Worm (Caenorhabditis elegans) whole organism, young adult: ENCODE data around the gene clec-165.

Experiments
- B0019.2 ChIP-seq: fragments of 200-800 bp; sonication (Bioruptor generic); conservative IDR thresholded peaks from 2 replicates; pipeline ENCODE4 v1.3.6; 2022; ENCODE audit warnings: missing genetic modification reagents, missing genetic modification characterization, missing compliant biosample characterization
- F10E7.11 ChIP-seq: sonication (generic microtip); optimal IDR thresholded peaks from 2 replicates; lab custom pipeline; 2017; ENCODE audit warnings: mild to moderate bottlenecking, missing genetic modification characterization, moderate library complexity, missing compliant biosample characterization
- F22D6.2 ChIP-seq: sonication (generic microtip); optimal IDR thresholded peaks from 2 replicates; lab custom pipeline; 2016; ENCODE audit warnings: mild to moderate bottlenecking, missing genetic modification characterization, missing compliant biosample characterization
- F49E8.2 ChIP-seq: sonication (generic microtip); optimal IDR thresholded peaks from 3 replicates; lab custom pipeline; 2017; ENCODE audit warnings: missing genetic modification characterization, mild to moderate bottlenecking, missing compliant biosample characterization, antibody characterized with exemption, moderate library complexity; ENCODE audit not compliant: insufficient read depth
- F57A8.1 ChIP-seq: fragments of 200-800 bp; sonication (Bioruptor generic); optimal IDR thresholded peaks from 2 replicates; lab custom pipeline; 2018; ENCODE audit warnings: mild to moderate bottlenecking, missing genetic modification characterization, moderate library complexity, missing compliant biosample characterization
- F57C9.4 ChIP-seq: sonication (generic microtip); optimal IDR thresholded peaks from 2 replicates; lab custom pipeline; 2017; ENCODE audit warnings: mild to moderate bottlenecking, missing genetic modification characterization, missing compliant biosample characterization
- T26A5.8 ChIP-seq: sonication (generic microtip); optimal IDR thresholded peaks from 2 replicates; lab custom pipeline; 2016; ENCODE audit warnings: missing genetic modification characterization, missing compliant biosample characterization
- Y53F4B.3 ChIP-seq: fragments of 200-800 bp; sonication (Bioruptor generic); IDR thresholded peaks from 2 replicates; pipeline ENCODE4 v1.3.6; 2022; ENCODE audit warnings: missing genetic modification reagents, missing genetic modification characterization, missing compliant biosample characterization
- Y53G8AR.9 ChIP-seq: fragments of 200-800 bp; sonication (Bioruptor generic); conservative IDR thresholded peaks from 2 replicates; pipeline ENCODE4 v1.3.6; 2022; ENCODE audit warnings: missing genetic modification reagents, missing genetic modification characterization, missing compliant biosample characterization
- Y79H2A.3 ChIP-seq: fragments of 200-800 bp; sonication (Bioruptor generic); conservative IDR thresholded peaks from 2 replicates; pipeline ENCODE4 v1.3.6; 2022; ENCODE audit warnings: missing genetic modification reagents, missing genetic modification characterization, missing compliant biosample characterization
- ZK185.1 ChIP-seq: sonication (generic microtip); optimal IDR thresholded peaks from 2 replicates; lab custom pipeline; 2016; ENCODE audit warnings: mild to moderate bottlenecking, missing genetic modification characterization, missing compliant biosample characterization; ENCODE audit not compliant: poor library complexity, severe bottlenecking
- akir-1 ChIP-seq: fragments of 200-800 bp; sonication (Bioruptor generic); optimal IDR thresholded peaks from 2 replicates; lab custom pipeline; 2018; ENCODE audit warnings: mild to moderate bottlenecking, missing genetic modification characterization, moderate library complexity, missing compliant biosample characterization
- ama-1 ChIP-seq, 3 experiments: fragments of 150-350 bp in 1 of 3; sonication (generic microtip) in 2 of 3; optimal IDR thresholded peaks; 2 replicates each; lab custom pipeline; 2014 to 2018; ENCODE audit warnings: missing biosample characterization in 2 of 3, missing genetic modification characterization in 2 of 3, missing genetic modification reagents in 2 of 3
- aptf-3 ChIP-seq: fragments of 200-800 bp; sonication (Bioruptor generic); IDR thresholded peaks from 2 replicates; pipeline ENCODE4 v1.3.6; 2022; ENCODE audit warnings: missing genetic modification characterization, missing compliant biosample characterization
- athp-1 ChIP-seq: sonication (generic microtip); optimal IDR thresholded peaks from 2 replicates; lab custom pipeline; 2017; ENCODE audit warnings: mild to moderate bottlenecking, missing genetic modification characterization, missing compliant biosample characterization
- ccch-3 ChIP-seq: fragments of 200-800 bp; sonication (Bioruptor generic); optimal IDR thresholded peaks from 2 replicates; lab custom pipeline; 2018; ENCODE audit warnings: mild to moderate bottlenecking, missing genetic modification characterization, missing compliant biosample characterization
- cebp-2 ChIP-seq: fragments of 200-800 bp; sonication (Bioruptor generic); IDR thresholded peaks from 2 replicates; pipeline ENCODE4 v1.3.6; 2022; ENCODE audit warnings: missing genetic modification characterization, missing compliant biosample characterization
- ceh-40 ChIP-seq: fragments of 200-800 bp; sonication (Bioruptor generic); IDR thresholded peaks from 2 replicates; pipeline ENCODE4 v1.3.6; 2022; ENCODE audit warnings: missing genetic modification characterization, missing compliant biosample characterization
- ceh-79 ChIP-seq: sonication (generic microtip); optimal IDR thresholded peaks from 2 replicates; lab custom pipeline; 2017; ENCODE audit warnings: mild to moderate bottlenecking, missing genetic modification characterization, missing compliant biosample characterization
- ceh-91 ChIP-seq: fragments of 200-800 bp; sonication (Bioruptor generic); IDR thresholded peaks from 2 replicates; pipeline ENCODE4 v1.3.6; 2022; ENCODE audit warnings: missing genetic modification reagents, missing genetic modification characterization, missing compliant biosample characterization
- dox-1 ChIP-seq: fragments of 200-800 bp; sonication (Bioruptor generic); IDR thresholded peaks from 2 replicates; pipeline ENCODE4 v1.3.6; 2022; ENCODE audit warnings: missing genetic modification reagents, missing genetic modification characterization, missing compliant biosample characterization
- dpff-1 ChIP-seq: sonication (generic microtip); optimal IDR thresholded peaks from 2 replicates; lab custom pipeline; 2017; ENCODE audit warnings: mild to moderate bottlenecking, missing genetic modification characterization, missing compliant biosample characterization
- dpl-1 ChIP-seq: fragments of 150-350 bp; optimal IDR thresholded peaks from 2 replicates; lab custom pipeline; 2014; ENCODE audit warnings: missing biosample characterization, missing genetic modification reagents, missing genetic modification characterization
- efl-1 ChIP-seq: fragments of 150-350 bp; optimal IDR thresholded peaks from 2 replicates; lab custom pipeline; 2014; ENCODE audit warnings: missing biosample characterization, missing genetic modification reagents, missing genetic modification characterization
- ets-4 ChIP-seq: fragments of 200-800 bp; sonication (Bioruptor generic); optimal IDR thresholded peaks from 2 replicates; lab custom pipeline; 2018; ENCODE audit warnings: mild to moderate bottlenecking, missing genetic modification characterization, missing compliant biosample characterization
- gei-17 ChIP-seq: fragments of 200-800 bp; sonication (Bioruptor generic); optimal IDR thresholded peaks from 2 replicates; lab custom pipeline; 2018; ENCODE audit warnings: mild to moderate bottlenecking, missing genetic modification characterization, missing compliant biosample characterization
- him-1 ChIP-seq: sonication (generic microtip); optimal IDR thresholded peaks from 2 replicates; lab custom pipeline; 2016; ENCODE audit warnings: missing genotype, missing genetic modification reagents, missing genetic modification characterization, missing compliant biosample characterization
- hlh-12 ChIP-seq: sonication (generic microtip); optimal IDR thresholded peaks from 2 replicates; lab custom pipeline; 2016; ENCODE audit warnings: missing genetic modification characterization, missing compliant biosample characterization
- hsf-1 ChIP-seq: fragments of 200-800 bp; sonication (Bioruptor generic); IDR thresholded peaks from 2 replicates; pipeline ENCODE4 v1.3.6; 2022; ENCODE audit warnings: missing genetic modification reagents, missing genetic modification characterization, missing compliant biosample characterization
- lag-1 ChIP-seq: fragments of 200-800 bp; sonication (Bioruptor generic); IDR thresholded peaks from 2 replicates; pipeline ENCODE4 v1.3.6; 2022; ENCODE audit warnings: missing genetic modification reagents, missing genetic modification characterization, missing compliant biosample characterization
- let-526 ChIP-seq: fragments of 200-800 bp; sonication (Bioruptor generic); IDR thresholded peaks from 2 replicates; pipeline ENCODE4 v1.3.6; 2022; ENCODE audit warnings: missing genetic modification reagents, missing genetic modification characterization, missing compliant biosample characterization
- let-607 ChIP-seq, 2 experiments: fragments of 200-800 bp in 1 of 2; sonication (Bioruptor generic) in 1 of 2; sonication (generic microtip) in 1 of 2; optimal IDR thresholded peaks; 2 replicates each; lab custom pipeline; 2016 to 2018; ENCODE audit warnings: mild to moderate bottlenecking in 2 of 2, missing compliant biosample characterization in 2 of 2, missing genetic modification characterization in 2 of 2, moderate library complexity in 2 of 2, missing genotype in 1 of 2
- lin-35 ChIP-seq, 3 experiments: fragments of 150-350 bp in 2 of 3; sonication (generic microtip) in 1 of 3; optimal IDR thresholded peaks; 2 replicates each; lab custom pipeline; 2014 to 2018; ENCODE audit warnings: missing biosample characterization in 3 of 3, missing genetic modification characterization in 3 of 3, missing genetic modification reagents in 3 of 3
- lir-1 ChIP-seq: fragments of 200-800 bp; sonication (Bioruptor generic); conservative IDR thresholded peaks from 2 replicates; pipeline ENCODE4 v1.3.6; 2022; ENCODE audit warnings: missing genetic modification reagents, missing genetic modification characterization, missing compliant biosample characterization
- lsy-27 ChIP-seq: sonication (generic microtip); optimal IDR thresholded peaks from 2 replicates; lab custom pipeline; 2017; ENCODE audit warnings: missing genetic modification characterization, mild to moderate bottlenecking, missing compliant biosample characterization, antibody characterized with exemption, missing genotype, borderline replicate concordance; ENCODE audit not compliant: insufficient read depth
- mel-28 ChIP-seq: sonication (generic microtip); optimal IDR thresholded peaks from 2 replicates; lab custom pipeline; 2016; ENCODE audit warnings: borderline replicate concordance, mild to moderate bottlenecking, missing genetic modification characterization, missing compliant biosample characterization
- mes-4 ChIP-seq: sonication (generic microtip); optimal IDR thresholded peaks from 2 replicates; lab custom pipeline; 2016; ENCODE audit warnings: missing genotype, missing genetic modification characterization, missing compliant biosample characterization
- mxl-1 ChIP-seq: sonication (generic microtip); optimal IDR thresholded peaks from 2 replicates; lab custom pipeline; 2016; ENCODE audit warnings: missing genetic modification characterization, missing compliant biosample characterization
- nfya-2 ChIP-seq: fragments of 200-800 bp; sonication (Bioruptor generic); IDR thresholded peaks from 2 replicates; pipeline ENCODE4 v1.3.6; 2022; ENCODE audit warnings: missing genetic modification reagents, missing genetic modification characterization, missing compliant biosample characterization
- nfyb-1 ChIP-seq: fragments of 200-800 bp; sonication (Bioruptor generic); IDR thresholded peaks from 2 replicates; pipeline ENCODE4 v1.3.6; 2022; ENCODE audit warnings: missing genetic modification reagents, missing genetic modification characterization, missing compliant biosample characterization
- nhr-27 ChIP-seq: fragments of 200-800 bp; sonication (Bioruptor generic); optimal IDR thresholded peaks from 2 replicates; lab custom pipeline; 2018; ENCODE audit warnings: mild to moderate bottlenecking, missing genetic modification characterization, moderate library complexity, missing compliant biosample characterization
- nhr-80 ChIP-seq: sonication (generic microtip); optimal IDR thresholded peaks from 2 replicates; lab custom pipeline; 2016; ENCODE audit warnings: missing genetic modification characterization, missing compliant biosample characterization
- nhr-90 ChIP-seq: sonication (generic microtip); optimal IDR thresholded peaks from 2 replicates; lab custom pipeline; 2016; ENCODE audit warnings: missing genotype, mild to moderate bottlenecking, missing genetic modification characterization, missing compliant biosample characterization
- tbx-9 ChIP-seq: sonication (generic microtip); optimal IDR thresholded peaks from 2 replicates; lab custom pipeline; 2016; ENCODE audit warnings: borderline replicate concordance, missing genetic modification characterization, inconsistent platforms, missing compliant biosample characterization
- unc-130 ChIP-seq: sonication (generic microtip); optimal IDR thresholded peaks from 2 replicates; lab custom pipeline; 2016; ENCODE audit warnings: missing genetic modification reagents, missing genetic modification characterization, missing compliant biosample characterization
- zim-3 ChIP-seq: sonication (generic microtip); optimal IDR thresholded peaks from 2 replicates; lab custom pipeline; 2017; ENCODE audit warnings: mild to moderate bottlenecking, missing genetic modification characterization, moderate library complexity, missing compliant biosample characterization
- ztf-18 ChIP-seq: sonication (generic microtip); optimal IDR thresholded peaks from 2 replicates; lab custom pipeline; 2016; ENCODE audit warnings: missing genotype, mild to moderate bottlenecking, missing genetic modification characterization, missing compliant biosample characterization
- ztf-25 ChIP-seq: fragments of 200-800 bp; sonication (Bioruptor generic); IDR thresholded peaks from 2 replicates; pipeline ENCODE4 v1.3.6; 2022; ENCODE audit warnings: missing genetic modification reagents, missing genetic modification characterization, missing compliant biosample characterization
- ztf-28 ChIP-seq: fragments of 200-800 bp; sonication (Bioruptor generic); IDR thresholded peaks from 2 replicates; pipeline ENCODE4 v1.3.6; 2022; ENCODE audit warnings: missing genetic modification reagents, missing genetic modification characterization, missing compliant biosample characterization

Gene clec-165

ce11 chrIV:1274583-1274982 is 27.9 kb upstream of the clec-165 start, which contains the start of gene C09E9.1:
C09E9.1 (plus strand) TSS chrIV:1274868.
- TF ChIP-seq ZK185.1 (tag; lab: Kevin White, UChicago) (no peak), lag-1 (no peak), zim-3 (tag; lab: Kevin White, UChicago) (no peak), F49E8.2 (peak; percentile 37), mxl-1 (tag; lab: Kevin White, UChicago) (no peak), B0019.2 (GFP tag; lab: Robert Waterston, UW) (0 out of 2 replicates have a peak, but pooled peaks have one; percentile 24), ztf-18 (no peak), F10E7.11 (no peak), mel-28 (no peak), ets-4 (GFP tag; lab: Kevin White, UChicago) (no peak), mes-4 (no peak), ccch-3 (GFP tag; lab: Kevin White, UChicago) (no peak), nfyb-1 (GFP tag; lab: Robert Waterston, UW) (0 out of 2 replicates have a peak, but pooled peaks have one; percentile 24), F22D6.2 (tag; lab: Kevin White, UChicago) (no peak), efl-1 (peak; percentile 52), ceh-79 (tag; lab: Kevin White, UChicago) (no peak), unc-130 (GFP tag; lab: Kevin White, UChicago) (no peak), hsf-1 (GFP tag; lab: Robert Waterston, UW) (no peak), nhr-80 (tag; lab: Kevin White, UChicago) (peak; percentile 18), Y53G8AR.9 (0 out of 2 replicates have a peak, but pooled peaks have one; percentile 25), Y53F4B.3 (GFP tag; lab: Robert Waterston, UW) (no peak), ztf-25 (no peak), dox-1 (GFP tag; lab: Robert Waterston, UW) (peak; percentile 80), F57C9.4 (tag; lab: Kevin White, UChicago) (no peak), athp-1 (tag; lab: Kevin White, UChicago) (no peak), akir-1 (GFP tag; lab: Kevin White, UChicago) (no peak), dpl-1 (GFP tag; lab: Kevin White, UChicago) (peak; percentile 60), cebp-2 (GFP tag; lab: Robert Waterston, UW) (no peak), lsy-27 (tag; lab: Kevin White, UChicago) (no peak), lin-35 (GFP tag; optimal IDR thresholded peaks at IDR 0.05; lab: Kevin White, UChicago) (peak in 1 of 3 experiments; percentile 51), F57A8.1 (GFP tag; lab: Kevin White, UChicago) (no peak), gei-17 (GFP tag; lab: Kevin White, UChicago) (no peak), ceh-40 (GFP tag; lab: Robert Waterston, UW) (no peak), hlh-12 (no peak), tbx-9 (tag; lab: Kevin White, UChicago) (no peak), nfya-2 (no peak), let-607 (tag; optimal IDR thresholded peaks at IDR 0.05; lab: Kevin White, UChicago) (no peak), dpff-1 (tag; lab: Kevin White, UChicago) (no peak), him-1 (no peak), nhr-90 (no peak), ztf-28 (no peak), let-526 (no peak), nhr-27 (no peak), ama-1 (optimal IDR thresholded peaks at IDR 0.05; lab: Kevin White, UChicago) (no peak), ama-1 (GFP tag; optimal IDR thresholded peaks at IDR 0.05; lab: Kevin White, UChicago) (no peak), lir-1 (no peak), Y79H2A.3 (no peak), T26A5.8 (no peak), aptf-3 (GFP tag; lab: Robert Waterston, UW) (no peak), ceh-91 (GFP tag; lab: Robert Waterston, UW) (no peak)
